In genomic region chr3R:20308972-20309660, dm6 we compare ENCODE assay signal across 5 fruit fly cellular contexts.
TF ChIP-seq lines count a peak whose summit lies in the region.

Orp8 (plus strand) TSS chr3R:20309344.

- no peak for TF ChIP-seq CTCF in whole organism, embryonic (GFP tag; optimal IDR thresholded peaks at IDR 0.05; lab: Kevin White, UChicago)

TF ChIP-seq in whole organism, adult, 20 proteins besides CTCF, POLR2A, EP300 and RAD21 (continues in another document):
- TF ChIP-seq toe (GFP tag; optimal IDR thresholded peaks at IDR 0.05; lab: Kevin White, UChicago) (no peak), ovo (GFP tag; optimal IDR thresholded peaks at IDR 0.05; lab: Kevin White, UChicago) (peak; percentile 87), CG11617 (GFP tag; optimal IDR thresholded peaks at IDR 0.05; lab: Kevin White, UChicago) (peak; percentile 63), tj (GFP tag; optimal IDR thresholded peaks at IDR 0.05; lab: Kevin White, UChicago) (peak; percentile 85), cnc (optimal IDR thresholded peaks at IDR 0.05; lab: Kevin White, UChicago) (no peak), CG33017 (tag; optimal IDR thresholded peaks at IDR 0.05; lab: Kevin White, UChicago) (peak; percentile 76), CG1620 (GFP tag; optimal IDR thresholded peaks at IDR 0.05; lab: Kevin White, UChicago) (peak; percentile 39), Clk (GFP tag; optimal IDR thresholded peaks at IDR 0.05; lab: Kevin White, UChicago) (peak; percentile 31), Hr96 (GFP tag; optimal IDR thresholded peaks at IDR 0.05; lab: Kevin White, UChicago) (peak; percentile 50), CG7045 (GFP tag; optimal IDR thresholded peaks at IDR 0.05; lab: Kevin White, UChicago) (peak; percentile 56), CG5204 (GFP tag; optimal IDR thresholded peaks at IDR 0.05; lab: Kevin White, UChicago) (no peak), bab1 (GFP tag; optimal IDR thresholded peaks at IDR 0.05; lab: Kevin White, UChicago) (peak; percentile 85), cic (GFP tag; optimal IDR thresholded peaks at IDR 0.05; lab: Kevin White, UChicago) (peak; percentile 92), Crg-1 (GFP tag; optimal IDR thresholded peaks at IDR 0.05; lab: Kevin White, UChicago) (no peak), kay (GFP tag; lab: Kevin White, UChicago; ENCODE audit: borderline replicate concordance) (peak; percentile 91), CG14711 (tag; optimal IDR thresholded peaks at IDR 0.05; lab: Kevin White, UChicago) (no peak), Mnt (GFP tag; optimal IDR thresholded peaks at IDR 0.05; lab: Kevin White, UChicago) (peak; percentile 73), CG7101 (tag; optimal IDR thresholded peaks at IDR 0.05; lab: Kevin White, UChicago) (peak; percentile 30)

TF ChIP-seq in whole organism, embryonic, 481 proteins besides CTCF, POLR2A, EP300 and RAD21 (continues in another document):
- TF ChIP-seq Gug (GFP tag; IDR thresholded peaks at IDR 0.05; lab: Robert Waterston, UW) (no peak), Scr (GFP tag; IDR thresholded peaks at IDR 0.05; lab: Robert Waterston, UW; ENCODE audit: partially characterized antibody) (peak; percentile 57), CG10959 (GFP tag; IDR thresholded peaks at IDR 0.05; lab: Robert Waterston, UW) (no peak), gt (GFP tag; IDR thresholded peaks at IDR 0.05; lab: Robert Waterston, UW) (no peak), CG2678 (tag; optimal IDR thresholded peaks at IDR 0.05; lab: Kevin White, UChicago) (no peak), vnd (GFP tag; IDR thresholded peaks at IDR 0.05; lab: Robert Waterston, UW; ENCODE audit: partially characterized antibody) (no peak), CG15269 (tag; optimal IDR thresholded peaks at IDR 0.05; lab: Kevin White, UChicago) (no peak), lola (GFP tag; optimal IDR thresholded peaks at IDR 0.05; lab: Kevin White, UChicago) (no peak), CG12236 (GFP tag; optimal IDR thresholded peaks at IDR 0.05; lab: Kevin White, UChicago) (no peak), MBD-R2 (GFP tag; IDR thresholded peaks at IDR 0.05; lab: Robert Waterston, UW) (0 out of 2 replicates have a peak, but pooled peaks have one; percentile 22), sug (tag; optimal IDR thresholded peaks at IDR 0.05; lab: Kevin White, UChicago) (peak; percentile 96), Hr3 (GFP tag; optimal IDR thresholded peaks at IDR 0.05; lab: Kevin White, UChicago) (no peak), CG2120 (GFP tag; optimal IDR thresholded peaks at IDR 0.05; lab: Kevin White, UChicago) (no peak), CG13894 (tag; optimal IDR thresholded peaks at IDR 0.05; lab: Kevin White, UChicago) (peak; percentile 65), klu (GFP tag; IDR thresholded peaks at IDR 0.05; lab: Robert Waterston, UW) (no peak), nom (GFP tag; optimal IDR thresholded peaks at IDR 0.05; lab: Kevin White, UChicago) (peak; percentile 87), hkb (optimal IDR thresholded peaks at IDR 0.05; lab: Kevin White, UChicago) (no peak), hkb (GFP tag; IDR thresholded peaks at IDR 0.05; lab: Robert Waterston, UW) (peak; percentile 34; the same call in 1 of the 2 replicates), crp (GFP tag; optimal IDR thresholded peaks at IDR 0.05; lab: Kevin White, UChicago) (peak in 1 of 2 experiments; percentile 85)

TF ChIP-seq in whole organism, prepupa, 60 proteins besides CTCF, POLR2A, EP300 and RAD21 (continues in another document):
- TF ChIP-seq cyc (GFP tag; optimal IDR thresholded peaks at IDR 0.05; lab: Kevin White, UChicago) (no peak), spab (GFP tag; optimal IDR thresholded peaks at IDR 0.05; lab: Kevin White, UChicago) (peak; percentile 43), Hr38 (GFP tag; optimal IDR thresholded peaks at IDR 0.05; lab: Kevin White, UChicago) (no peak), CG16779 (tag; optimal IDR thresholded peaks at IDR 0.05; lab: Kevin White, UChicago) (peak; percentile 88), CG6808 (GFP tag; optimal IDR thresholded peaks at IDR 0.05; lab: Kevin White, UChicago) (peak; percentile 49), Eip93F (GFP tag; optimal IDR thresholded peaks at IDR 0.05; lab: Kevin White, UChicago) (peak; percentile 76), Ets96B (tag; optimal IDR thresholded peaks at IDR 0.05; lab: Kevin White, UChicago) (peak; percentile 37), Blimp-1 (GFP tag; optimal IDR thresholded peaks at IDR 0.05; lab: Kevin White, UChicago) (peak; percentile 99), Sox14 (GFP tag; optimal IDR thresholded peaks at IDR 0.05; lab: Kevin White, UChicago) (peak; percentile 31), CG32006 (GFP tag; optimal IDR thresholded peaks at IDR 0.05; lab: Kevin White, UChicago) (peak; percentile 31), CG4318 (GFP tag; optimal IDR thresholded peaks at IDR 0.05; lab: Kevin White, UChicago) (no peak), acj6 (GFP tag; optimal IDR thresholded peaks at IDR 0.05; lab: Kevin White, UChicago) (no peak), CG10669 (GFP tag; optimal IDR thresholded peaks at IDR 0.05; lab: Kevin White, UChicago) (peak; percentile 42), Smox (GFP tag; optimal IDR thresholded peaks at IDR 0.05; lab: Kevin White, UChicago) (no peak), vri (GFP tag; optimal IDR thresholded peaks at IDR 0.05; lab: Kevin White, UChicago) (peak; percentile 98), Ets21C (GFP tag; optimal IDR thresholded peaks at IDR 0.05; lab: Kevin White, UChicago) (no peak), dac (GFP tag; optimal IDR thresholded peaks at IDR 0.05; lab: Kevin White, UChicago) (peak; percentile 37), Met (GFP tag; optimal IDR thresholded peaks at IDR 0.05; lab: Kevin White, UChicago) (peak; percentile 32), CG6276 (GFP tag; optimal IDR thresholded peaks at IDR 0.05; lab: Kevin White, UChicago) (peak; percentile 87), CG7368 (GFP tag; optimal IDR thresholded peaks at IDR 0.05; lab: Kevin White, UChicago) (peak; percentile 32)

TF ChIP-seq in whole organism, pupa, 21 proteins besides CTCF, POLR2A, EP300 and RAD21:
- TF ChIP-seq CG32121 (GFP tag; IDR thresholded peaks at IDR 0.05; lab: Robert Waterston, UW) (peak; percentile 87), CG8301 (tag; optimal IDR thresholded peaks at IDR 0.05; lab: Kevin White, UChicago) (peak; percentile 70), Pif1A (GFP tag; optimal IDR thresholded peaks at IDR 0.05; lab: Kevin White, UChicago) (peak; percentile 75), CG9948 (tag; optimal IDR thresholded peaks at IDR 0.05; lab: Kevin White, UChicago) (no peak), CG15710 (tag; optimal IDR thresholded peaks at IDR 0.05; lab: Kevin White, UChicago) (peak; percentile 12), CG14655 (GFP tag; optimal IDR thresholded peaks at IDR 0.05; lab: Kevin White, UChicago) (peak; percentile 10), Snoo (tag; optimal IDR thresholded peaks at IDR 0.05; lab: Kevin White, UChicago) (peak; percentile 5), CG8159 (tag; optimal IDR thresholded peaks at IDR 0.05; lab: Kevin White, UChicago) (no peak), CG13204 (GFP tag; optimal IDR thresholded peaks at IDR 0.05; lab: Kevin White, UChicago) (peak; percentile 86), CG10348 (GFP tag; IDR thresholded peaks at IDR 0.05; lab: Robert Waterston, UW) (no peak), rn (GFP tag; IDR thresholded peaks at IDR 0.05; lab: Robert Waterston, UW) (no peak), CG17806 (tag; optimal IDR thresholded peaks at IDR 0.05; lab: Kevin White, UChicago) (peak; percentile 36), CG4496 (GFP tag; IDR thresholded peaks at IDR 0.05; lab: Robert Waterston, UW) (peak; percentile 91), Ets98B (GFP tag; IDR thresholded peaks at IDR 0.05; lab: Robert Waterston, UW) (peak; percentile 90), D1 (tag; optimal IDR thresholded peaks at IDR 0.05; lab: Kevin White, UChicago) (no peak), fd96Ca (GFP tag; IDR thresholded peaks at IDR 0.05; lab: Robert Waterston, UW) (no peak), CG34367 (tag; optimal IDR thresholded peaks at IDR 0.05; lab: Kevin White, UChicago) (peak; percentile 21), CG12605 (GFP tag; IDR thresholded peaks at IDR 0.05; lab: Robert Waterston, UW) (peak; percentile 93), Pif1B (GFP tag; optimal IDR thresholded peaks at IDR 0.05; lab: Kevin White, UChicago) (peak; percentile 81), EcR (GFP tag; optimal IDR thresholded peaks at IDR 0.05; lab: Kevin White, UChicago) (peak; percentile 14), gl (tag; optimal IDR thresholded peaks at IDR 0.05; lab: Kevin White, UChicago) (peak; percentile 75)

TF ChIP-seq in whole organism, wandering third instar larva, 38 proteins besides CTCF, POLR2A, EP300 and RAD21 (continues in another document):
- TF ChIP-seq usp (GFP tag; optimal IDR thresholded peaks at IDR 0.05; lab: Kevin White, UChicago) (no peak), HLH106 (tag; optimal IDR thresholded peaks at IDR 0.05; lab: Kevin White, UChicago) (no peak), Mio (GFP tag; optimal IDR thresholded peaks at IDR 0.05; lab: Kevin White, UChicago) (peak; percentile 30), woc (GFP tag; optimal IDR thresholded peaks at IDR 0.05; lab: Kevin White, UChicago) (peak; percentile 29), dl (GFP tag; optimal IDR thresholded peaks at IDR 0.05; lab: Kevin White, UChicago; ENCODE audit: insufficient read depth in 1 of 2, partially characterized antibody in 2 of 2) (peak; percentile 32 to 71), Vsx2 (GFP tag; optimal IDR thresholded peaks at IDR 0.05; lab: Kevin White, UChicago; ENCODE audit: partially characterized antibody) (peak; percentile 93), rgr (GFP tag; optimal IDR thresholded peaks at IDR 0.05; lab: Kevin White, UChicago) (peak; percentile 22), Dif (GFP tag; optimal IDR thresholded peaks at IDR 0.05; lab: Kevin White, UChicago; ENCODE audit: partially characterized antibody) (peak; percentile 87), GATAd (GFP tag; optimal IDR thresholded peaks at IDR 0.05; lab: Kevin White, UChicago) (no peak), sv (GFP tag; optimal IDR thresholded peaks at IDR 0.05; lab: Kevin White, UChicago) (no peak), jim (GFP tag; optimal IDR thresholded peaks at IDR 0.05; lab: Kevin White, UChicago) (peak; percentile 91), dmrt93B (GFP tag; optimal IDR thresholded peaks at IDR 0.05; lab: Kevin White, UChicago) (no peak), Hr78 (GFP tag; optimal IDR thresholded peaks at IDR 0.05; lab: Kevin White, UChicago) (no peak), Sp1 (GFP tag; optimal IDR thresholded peaks at IDR 0.05; lab: Kevin White, UChicago) (peak; percentile 72), lola (GFP tag; optimal IDR thresholded peaks at IDR 0.05; lab: Kevin White, UChicago) (no peak), Hnf4 (GFP tag; optimal IDR thresholded peaks at IDR 0.05; lab: Kevin White, UChicago) (peak; percentile 15), CG32264 (GFP tag; optimal IDR thresholded peaks at IDR 0.05; lab: Kevin White, UChicago) (no peak), CG9705 (GFP tag; optimal IDR thresholded peaks at IDR 0.05; lab: Kevin White, UChicago) (no peak), h (GFP tag; optimal IDR thresholded peaks at IDR 0.05; lab: Kevin White, UChicago) (no peak), foxo (GFP tag; optimal IDR thresholded peaks at IDR 0.05; lab: Kevin White, UChicago) (peak in 1 of 2 experiments; percentile 40), N (GFP tag; optimal IDR thresholded peaks at IDR 0.05; lab: Kevin White, UChicago) (no peak), Myc (optimal IDR thresholded peaks at IDR 0.05; lab: Kevin White, UChicago) (no peak), tai (GFP tag; optimal IDR thresholded peaks at IDR 0.05; lab: Kevin White, UChicago) (no peak), br (GFP tag; optimal IDR thresholded peaks at IDR 0.05; lab: Kevin White, UChicago) (no peak)
